Fruit fly (Drosophila melanogaster) whole organism, wandering third instar larva: ENCODE data around the gene Cpr66Cb.

Experiments used
- h ChIP-seq: fragments of 200-800 bp; sonication (Bioruptor generic); optimal IDR thresholded peaks from 3 replicates; lab custom pipeline; 2016; ENCODE audit warnings: missing biosample characterization, mild to moderate bottlenecking, missing genetic modification characterization
- lola ChIP-seq: fragments of >200 bp; optimal IDR thresholded peaks from 2 replicates; lab custom pipeline; 2017; ENCODE audit warnings: missing biosample characterization, missing genetic modification characterization

dm6 chr3L:8383968-8384367 is 47.5 kb downstream of the Cpr66Cb start:
- TF ChIP-seq h (GFP tag; lab: Kevin White, UChicago), result no peak
- TF ChIP-seq lola (GFP tag; lab: Kevin White, UChicago), result no peak
